Worm (Caenorhabditis elegans) whole organism, L3 larva: ENCODE measurements around the gene srh-75.

Experiments used
- ZK546.5 ChIP-seq: sonication (generic microtip); optimal IDR thresholded peaks from 2 replicates; lab custom pipeline; 2017; ENCODE audit warnings: missing biosample characterization, missing genetic modification characterization
- ceh-82 ChIP-seq: fragments of 150-350 bp; optimal IDR thresholded peaks from 2 replicates; lab custom pipeline; 2014; ENCODE audit warnings: missing biosample characterization, missing genetic modification characterization
- ceh-9 ChIP-seq: sonication (generic microtip); optimal IDR thresholded peaks from 2 replicates; lab custom pipeline; 2018; ENCODE audit warnings: missing biosample characterization, missing genetic modification characterization
- daf-12 ChIP-seq: fragments of 150-350 bp; optimal IDR thresholded peaks from 2 replicates; lab custom pipeline; 2014; ENCODE audit warnings: missing biosample characterization, missing genetic modification reagents, missing genetic modification characterization
- mml-1 ChIP-seq: fragments of 150-350 bp; sonication (generic microtip); optimal IDR thresholded peaks from 3 replicates; lab custom pipeline; 2014; ENCODE audit warnings: missing biosample characterization, missing genetic modification characterization
- nhr-76 ChIP-seq: fragments of 150-350 bp; sonication (generic microtip); optimal IDR thresholded peaks from 5 replicates; lab custom pipeline; 2014; ENCODE audit warnings: missing biosample characterization, missing genetic modification characterization
- pqm-1 ChIP-seq: fragments of 150-350 bp; optimal IDR thresholded peaks from 2 replicates; lab custom pipeline; 2017; ENCODE audit warnings: missing biosample characterization, missing genetic modification characterization, inconsistent platforms
- snpc-4 ChIP-seq: fragments of 150-350 bp; optimal IDR thresholded peaks from 2 replicates; lab custom pipeline; 2014; ENCODE audit warnings: missing biosample characterization, missing genetic modification characterization
- unc-39 ChIP-seq: sonication (generic microtip); optimal IDR thresholded peaks from 4 replicates; lab custom pipeline; 2017; ENCODE audit warnings: missing biosample characterization, missing genetic modification characterization
- zag-1 ChIP-seq: fragments of 150-350 bp; optimal IDR thresholded peaks from 2 replicates; lab custom pipeline; 2014; ENCODE audit warnings: missing biosample characterization, missing genetic modification characterization
- ztf-4 ChIP-seq: fragments of 150-350 bp; optimal IDR thresholded peaks from 2 replicates; lab custom pipeline; 2014; ENCODE audit warnings: missing biosample characterization, missing genetic modification characterization

- TF ChIP-seq ZK546.5 (tag; lab: Kevin White, UChicago) (no peak), ztf-4 (no peak), daf-12 (tag; lab: Kevin White, UChicago) (no peak), pqm-1 (tag; lab: Kevin White, UChicago) (no peak), unc-39 (tag; lab: Kevin White, UChicago) (no peak), ceh-9 (tag; lab: Kevin White, UChicago) (no peak), ceh-82 (tag; lab: Kevin White, UChicago) (no peak), nhr-76 (tag; lab: Kevin White, UChicago) (no peak), snpc-4 (tag; lab: Kevin White, UChicago) (no peak), zag-1 (tag; lab: Kevin White, UChicago) (no peak), mml-1 (tag; lab: Kevin White, UChicago) (no peak)
These were observed 47.5 kb upstream of the srh-75 start for ce11 chrV:11104408-11104807.
